Fruit fly (Drosophila melanogaster) whole organism, wandering third instar larva: ENCODE data around the gene CG5608.

Experiments used
- Abd-B ChIP-seq: fragments of >200 bp; optimal IDR thresholded peaks from 2 replicates; lab custom pipeline; 2017; ENCODE audit warnings: missing biosample characterization, missing genetic modification characterization
- CG32264 ChIP-seq: fragments of 200-800 bp; sonication (Bioruptor generic); optimal IDR thresholded peaks from 2 replicates; lab custom pipeline; 2016; ENCODE audit warnings: missing biosample characterization, missing genetic modification characterization
- CG9705 ChIP-seq: fragments of 200-800 bp; sonication (Bioruptor generic); optimal IDR thresholded peaks from 2 replicates; lab custom pipeline; 2018; ENCODE audit warnings: missing biosample characterization, mild to moderate bottlenecking, missing genetic modification characterization
- CrebA ChIP-seq: fragments of 200-800 bp; sonication (Bioruptor generic); optimal IDR thresholded peaks from 2 replicates; lab custom pipeline; 2016; ENCODE audit warnings: missing biosample characterization, mild to moderate bottlenecking, missing genetic modification characterization, borderline replicate concordance
- Dfd ChIP-seq: fragments of >200 bp; optimal IDR thresholded peaks from 2 replicates; lab custom pipeline; 2017; ENCODE audit warnings: missing biosample characterization, missing genetic modification characterization
- Dif ChIP-seq: fragments of 200-275, 200-300 bp; sonication (Bioruptor generic); optimal IDR thresholded peaks from 2 replicates; lab custom pipeline; 2018; ENCODE audit warnings: missing biosample characterization, missing genetic modification characterization; ENCODE audit not compliant: partially characterized antibody
- GATAd ChIP-seq: sonication (Bioruptor generic); optimal IDR thresholded peaks from 2 replicates; lab custom pipeline; 2016; ENCODE audit warnings: missing biosample characterization, missing genetic modification characterization
- HLH106 ChIP-seq: fragments of 200-800 bp; optimal IDR thresholded peaks from 3 replicates; lab custom pipeline; 2019; ENCODE audit warnings: missing biosample characterization, mild to moderate bottlenecking, missing genetic modification characterization, moderate library complexity
- Hnf4 ChIP-seq: fragments of 200-800 bp; sonication (Bioruptor generic); optimal IDR thresholded peaks from 2 replicates; lab custom pipeline; 2016; ENCODE audit warnings: missing biosample characterization, mild to moderate bottlenecking, missing genetic modification characterization
- Hr78 ChIP-seq: fragments of >200 bp; optimal IDR thresholded peaks from 2 replicates; lab custom pipeline; 2017; ENCODE audit warnings: missing biosample characterization, missing genetic modification characterization
- Hr83 ChIP-seq: fragments of 200-300 bp; sonication (Bioruptor generic); optimal IDR thresholded peaks from 2 replicates; lab custom pipeline; 2016; ENCODE audit warnings: missing biosample characterization, mild to moderate bottlenecking, missing genetic modification characterization, moderate library complexity; ENCODE audit not compliant: poor library complexity, severe bottlenecking
- Jra ChIP-seq: sonication (Bioruptor generic); optimal IDR thresholded peaks from 2 replicates; lab custom pipeline; 2016; ENCODE audit warnings: missing biosample characterization, missing genetic modification characterization
- Mio ChIP-seq: sonication (Bioruptor generic); optimal IDR thresholded peaks from 2 replicates; lab custom pipeline; 2016; ENCODE audit warnings: missing biosample characterization, missing genetic modification characterization
- Myc ChIP-seq: fragments of >200 bp; optimal IDR thresholded peaks from 2 replicates; lab custom pipeline; 2017
- N ChIP-seq: fragments of >200 bp; optimal IDR thresholded peaks from 2 replicates; lab custom pipeline; 2018; ENCODE audit warnings: missing biosample characterization, missing external identifiers, missing genetic modification characterization
- OdsH ChIP-seq: fragments of 200-800 bp; sonication (Bioruptor generic); optimal IDR thresholded peaks from 2 replicates; lab custom pipeline; 2016; ENCODE audit warnings: missing biosample characterization, mild to moderate bottlenecking, missing genetic modification characterization
- Rel ChIP-seq, 2 experiments: fragments of 200-800 bp; sonication (Bioruptor generic) in 1 of 2; optimal IDR thresholded peaks; 2 replicates in 1 of 2; 3 replicates in 1 of 2; lab custom pipeline; 2016 to 2019; ENCODE audit warnings: mild to moderate bottlenecking in 2 of 2, missing biosample characterization in 2 of 2, missing genetic modification characterization in 2 of 2, moderate library complexity in 1 of 2
- Sp1 ChIP-seq: fragments of 200-800 bp; sonication (Bioruptor generic); optimal IDR thresholded peaks from 3 replicates; lab custom pipeline; 2019; ENCODE audit warnings: missing biosample characterization, mild to moderate bottlenecking, missing genetic modification characterization, moderate library complexity
- Vsx2 ChIP-seq: fragments of 200-300, 225-300 bp; sonication (Bioruptor generic); optimal IDR thresholded peaks from 2 replicates; lab custom pipeline; 2018; ENCODE audit warnings: missing biosample characterization, missing genetic modification characterization; ENCODE audit not compliant: partially characterized antibody
- br ChIP-seq: fragments of 200-800 bp; sonication (Bioruptor generic); optimal IDR thresholded peaks from 2 replicates; lab custom pipeline; 2016; ENCODE audit warnings: missing biosample characterization, missing genetic modification characterization
- brk ChIP-seq: fragments of 200-800 bp; sonication (Bioruptor generic); optimal IDR thresholded peaks from 2 replicates; lab custom pipeline; 2016; ENCODE audit warnings: missing biosample characterization, mild to moderate bottlenecking, missing genetic modification characterization
- dl ChIP-seq, 2 experiments: fragments of 175-275, 200-275 bp in 1 of 2; fragments of 200-275 bp in 1 of 2; sonication (Bioruptor generic); optimal IDR thresholded peaks; lab custom pipeline; 2018; ENCODE audit warnings: mild to moderate bottlenecking in 2 of 2, missing biosample characterization in 2 of 2, missing genetic modification characterization in 2 of 2, moderate library complexity in 2 of 2; ENCODE audit not compliant: partially characterized antibody in 2 of 2, insufficient read depth in 1 of 2
- dmrt93B ChIP-seq: fragments of 200-800 bp; sonication (Bioruptor generic); optimal IDR thresholded peaks from 2 replicates; lab custom pipeline; 2018; ENCODE audit warnings: missing biosample characterization, mild to moderate bottlenecking, missing genetic modification characterization
- dsf ChIP-seq: sonication (Bioruptor generic); optimal IDR thresholded peaks from 2 replicates; lab custom pipeline; 2016; ENCODE audit warnings: missing biosample characterization, missing genetic modification characterization, borderline replicate concordance
- ey ChIP-seq: fragments of 200-800 bp; sonication (Bioruptor generic); optimal IDR thresholded peaks from 2 replicates; lab custom pipeline; 2016; ENCODE audit warnings: missing biosample characterization, missing genetic modification characterization
- foxo ChIP-seq, 2 experiments: fragments of 200-800 bp; sonication (Bioruptor generic); optimal IDR thresholded peaks; 2 replicates in 1 of 2; 3 replicates in 1 of 2; lab custom pipeline; 2016 to 2017; ENCODE audit warnings: missing biosample characterization in 2 of 2, missing genetic modification characterization in 2 of 2
- fru ChIP-seq: fragments of 200-800 bp; sonication (Bioruptor generic); optimal IDR thresholded peaks from 3 replicates; lab custom pipeline; 2016; ENCODE audit warnings: missing biosample characterization, mild to moderate bottlenecking, missing genetic modification characterization
- h ChIP-seq: fragments of 200-800 bp; sonication (Bioruptor generic); optimal IDR thresholded peaks from 3 replicates; lab custom pipeline; 2016; ENCODE audit warnings: missing biosample characterization, mild to moderate bottlenecking, missing genetic modification characterization
- jim ChIP-seq: fragments of 175-275, 200-325 bp; sonication (Bioruptor generic); optimal IDR thresholded peaks from 2 replicates; lab custom pipeline; 2016; ENCODE audit warnings: missing biosample characterization, mild to moderate bottlenecking, missing genetic modification characterization
- lola ChIP-seq: fragments of >200 bp; optimal IDR thresholded peaks from 2 replicates; lab custom pipeline; 2017; ENCODE audit warnings: missing biosample characterization, missing genetic modification characterization
- pan ChIP-seq: fragments of >200 bp; optimal IDR thresholded peaks from 2 replicates; lab custom pipeline; 2017
- psq ChIP-seq: fragments of 200-800 bp; sonication (Bioruptor generic); optimal IDR thresholded peaks from 3 replicates; lab custom pipeline; 2017; ENCODE audit warnings: missing biosample characterization, mild to moderate bottlenecking, missing genetic modification characterization, moderate library complexity
- rgr ChIP-seq: fragments of 200-800 bp; sonication (Bioruptor generic); optimal IDR thresholded peaks from 3 replicates; lab custom pipeline; 2016; ENCODE audit warnings: missing biosample characterization, mild to moderate bottlenecking, missing genetic modification characterization
- sage ChIP-seq: fragments of 200-800 bp; sonication (Bioruptor generic); optimal IDR thresholded peaks from 2 replicates; lab custom pipeline; 2016; ENCODE audit warnings: missing biosample characterization, mild to moderate bottlenecking, missing genetic modification characterization
- sv ChIP-seq: fragments of 200-800 bp; sonication (Bioruptor generic); optimal IDR thresholded peaks from 3 replicates; lab custom pipeline; 2016; ENCODE audit warnings: missing biosample characterization, missing genetic modification characterization
- tai ChIP-seq: sonication (Bioruptor generic); optimal IDR thresholded peaks from 2 replicates; lab custom pipeline; 2016; ENCODE audit warnings: missing biosample characterization, missing genetic modification characterization
- usp ChIP-seq: fragments of >200 bp; optimal IDR thresholded peaks from 2 replicates; lab custom pipeline; 2017; ENCODE audit warnings: missing biosample characterization, missing genetic modification characterization
- woc ChIP-seq: sonication (Bioruptor generic); optimal IDR thresholded peaks from 2 replicates; lab custom pipeline; 2016; ENCODE audit warnings: missing biosample characterization, mild to moderate bottlenecking, missing genetic modification characterization

The CG5608 gene

DNA sequence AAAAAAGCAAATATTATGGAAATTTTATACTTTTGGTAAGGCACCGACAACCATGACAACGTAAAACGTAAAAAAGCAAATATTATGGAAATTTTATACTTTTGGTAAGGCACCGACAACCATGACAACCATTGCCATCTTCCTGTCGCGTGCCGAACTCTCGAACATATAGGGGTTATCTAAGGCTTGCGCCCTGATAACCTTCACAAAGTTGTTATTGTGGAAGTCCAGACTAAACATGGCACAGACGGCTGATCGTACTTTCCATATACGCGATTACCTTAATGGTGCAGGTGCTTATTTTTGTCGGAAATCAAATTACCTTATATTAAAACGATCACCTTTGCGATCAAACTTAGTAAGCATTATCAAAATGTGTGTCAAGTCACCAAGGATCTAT is 19.6 kb downstream of the CG5608 start:
- TF ChIP-seq dl (GFP tag; optimal IDR thresholded peaks at IDR 0.05; lab: Kevin White, UChicago; ENCODE audit: insufficient read depth in 1 of 2, partially characterized antibody in 2 of 2) (no peak), h (GFP tag; lab: Kevin White, UChicago) (peak; percentile 43), brk (no peak), Rel (GFP tag; optimal IDR thresholded peaks at IDR 0.05; lab: Kevin White, UChicago) (no peak), Rel (tag; optimal IDR thresholded peaks at IDR 0.05; lab: Kevin White, UChicago) (peak; percentile 14), pan (lab: Kevin White, UChicago) (no peak), sv (GFP tag; lab: Kevin White, UChicago) (no peak), Abd-B (GFP tag; lab: Kevin White, UChicago) (no peak), br (GFP tag; lab: Kevin White, UChicago) (no peak)

dm6 chr3R:12443769-12444168 is 21.3 kb downstream of the CG5608 start:
- no peak for TF ChIP-seq tai (GFP tag; lab: Kevin White, UChicago)
- TF ChIP-seq CG9705 (GFP tag; lab: Kevin White, UChicago): no peak
- TF ChIP-seq rgr: no peak
- TF ChIP-seq dl (GFP tag; optimal IDR thresholded peaks at IDR 0.05; lab: Kevin White, UChicago; ENCODE audit: insufficient read depth in 1 of 2, partially characterized antibody in 2 of 2): no peak
- TF ChIP-seq h (GFP tag; lab: Kevin White, UChicago): no peak
- TF ChIP-seq Rel (GFP tag; optimal IDR thresholded peaks at IDR 0.05; lab: Kevin White, UChicago): no peak
- peak; percentile 12 for TF ChIP-seq Rel (tag; optimal IDR thresholded peaks at IDR 0.05; lab: Kevin White, UChicago)
- no peak for TF ChIP-seq brk
- peak; percentile 58 for TF ChIP-seq lola (GFP tag; lab: Kevin White, UChicago)
- TF ChIP-seq Jra: no peak
- no peak for TF ChIP-seq GATAd (GFP tag; lab: Kevin White, UChicago)
- no peak for TF ChIP-seq jim
- peak; percentile 20 for TF ChIP-seq Hr83 (GFP tag; lab: Kevin White, UChicago)
- no peak for TF ChIP-seq dsf (GFP tag; lab: Kevin White, UChicago)
- TF ChIP-seq Hnf4 (GFP tag; lab: Kevin White, UChicago): no peak
- TF ChIP-seq, all 38 proteins: peak for 3

- no peak for TF ChIP-seq dl (GFP tag; optimal IDR thresholded peaks at IDR 0.05; lab: Kevin White, UChicago; ENCODE audit: insufficient read depth in 1 of 2, partially characterized antibody in 2 of 2)
- TF ChIP-seq brk: peak; percentile 78
- TF ChIP-seq dsf (GFP tag; lab: Kevin White, UChicago): peak; percentile 28
- peak in 1 of 2 experiments; percentile 82 for TF ChIP-seq foxo (GFP tag; optimal IDR thresholded peaks at IDR 0.05; lab: Kevin White, UChicago)
- peak; percentile 68 for TF ChIP-seq ey
- peak; percentile 63 for TF ChIP-seq Jra
- no peak for TF ChIP-seq sage
- peak; percentile 79 for TF ChIP-seq HLH106 (tag; lab: Kevin White, UChicago)
- TF ChIP-seq woc (GFP tag; lab: Kevin White, UChicago): peak; percentile 37
- peak; percentile 72 for TF ChIP-seq psq (GFP tag; lab: Kevin White, UChicago)
- TF ChIP-seq Rel (GFP tag; optimal IDR thresholded peaks at IDR 0.05; lab: Kevin White, UChicago): no peak
- TF ChIP-seq Rel (tag; optimal IDR thresholded peaks at IDR 0.05; lab: Kevin White, UChicago): no peak
- no peak for TF ChIP-seq Abd-B (GFP tag; lab: Kevin White, UChicago)
- peak; percentile 38 for TF ChIP-seq Hnf4 (GFP tag; lab: Kevin White, UChicago)
- no peak for TF ChIP-seq Dfd
- TF ChIP-seq Sp1 (GFP tag; lab: Kevin White, UChicago): peak; percentile 84
- TF ChIP-seq rgr: peak; percentile 82
- TF ChIP-seq usp: no peak
- TF ChIP-seq dmrt93B (GFP tag; lab: Kevin White, UChicago): peak; percentile 44
- TF ChIP-seq CG9705 (GFP tag; lab: Kevin White, UChicago): peak; percentile 45
- no peak for TF ChIP-seq GATAd (GFP tag; lab: Kevin White, UChicago)
- no peak for TF ChIP-seq CrebA (GFP tag; lab: Kevin White, UChicago)
- no peak for TF ChIP-seq Vsx2
- TF ChIP-seq Dif: peak; percentile 11
- peak; percentile 83 for TF ChIP-seq OdsH (GFP tag; lab: Kevin White, UChicago)
- no peak for TF ChIP-seq sv (GFP tag; lab: Kevin White, UChicago)
- TF ChIP-seq tai (GFP tag; lab: Kevin White, UChicago): peak; percentile 51
- TF ChIP-seq lola (GFP tag; lab: Kevin White, UChicago): no peak
- peak; percentile 77 for TF ChIP-seq fru (GFP tag; lab: Kevin White, UChicago)
- TF ChIP-seq Mio (GFP tag; lab: Kevin White, UChicago): no peak
- peak; percentile 90 for TF ChIP-seq h (GFP tag; lab: Kevin White, UChicago)
- TF ChIP-seq Hr78 (GFP tag; lab: Kevin White, UChicago): no peak
- TF ChIP-seq CG32264 (GFP tag; lab: Kevin White, UChicago): no peak
- no peak for TF ChIP-seq jim
- no peak for TF ChIP-seq pan (lab: Kevin White, UChicago)
- TF ChIP-seq N: no peak
- peak; percentile 56 for TF ChIP-seq Hr83 (GFP tag; lab: Kevin White, UChicago)
- peak; percentile 64 for TF ChIP-seq br (GFP tag; lab: Kevin White, UChicago)
- TF ChIP-seq Myc (lab: Kevin White, UChicago): no peak
These were observed 22.2 kb downstream of the CG5608 start for dm6 chr3R:12442601-12443533.
